Fruit fly (Drosophila melanogaster) whole organism, pupa: ENCODE results near the gene CG13239.

Experiments
- CG13204 ChIP-seq: fragments of 200-800 bp; sonication (Bioruptor generic); optimal IDR thresholded peaks from 2 replicates; lab custom pipeline; 2018; ENCODE audit warnings: missing biosample characterization, mild to moderate bottlenecking, missing genetic modification characterization, moderate library complexity
- CG15710 ChIP-seq: fragments of 200-800 bp; sonication (Bioruptor generic); optimal IDR thresholded peaks from 2 replicates; lab custom pipeline; 2018; ENCODE audit warnings: missing biosample characterization, mild to moderate bottlenecking, missing genetic modification characterization, moderate library complexity
- CG4496 ChIP-seq: fragments of 200-800 bp; sonication (Bioruptor generic); IDR thresholded peaks from 3 replicates; pipeline ENCODE4 v1.3.6; 2022; ENCODE audit warnings: missing biosample characterization, missing genetic modification characterization
- Snoo ChIP-seq: fragments of 200-800 bp; sonication (Bioruptor generic); optimal IDR thresholded peaks from 3 replicates; lab custom pipeline; 2017; ENCODE audit warnings: missing biosample characterization, mild to moderate bottlenecking, missing genetic modification characterization, inconsistent platforms
- rn ChIP-seq: fragments of 200-800 bp; sonication (Bioruptor generic); IDR thresholded peaks from 2 replicates; pipeline ENCODE4 v1.3.6; 2022; ENCODE audit warnings: missing biosample characterization, missing genetic modification characterization

DNA sequence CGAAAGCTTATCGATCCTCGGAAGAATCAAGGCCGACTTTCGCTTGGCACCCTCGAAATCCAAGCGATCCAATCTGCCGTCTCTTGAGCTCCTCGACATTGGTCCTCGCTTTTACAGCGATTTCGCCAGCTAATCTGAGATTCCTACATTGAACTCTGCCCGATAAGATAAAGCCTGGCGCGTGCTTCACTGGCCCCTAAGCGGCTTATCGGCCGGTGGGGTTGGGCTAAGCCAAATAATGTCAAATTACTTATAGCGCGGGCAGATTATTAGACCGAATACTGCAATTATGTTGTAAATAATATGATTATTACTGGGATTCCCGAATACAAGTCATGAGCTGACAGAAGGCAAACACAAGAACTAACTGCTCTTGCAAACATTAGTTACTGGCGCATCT lies 29.4 kb downstream of the CG13239 start:
- TF ChIP-seq rn (no peak), Snoo (no peak), CG15710 (no peak), CG13204 (no peak), CG4496 (GFP tag; lab: Robert Waterston, UW) (no peak)
